Fruit fly (Drosophila melanogaster) whole organism, embryonic: ENCODE results near the gene Sap30.

ENCODE experiments used
- BEAF-32 ChIP-seq: fragments of 200-800 bp; sonication (Bioruptor generic); optimal IDR thresholded peaks from 3 replicates; lab custom pipeline; 2017; ENCODE audit warnings: missing biosample characterization, missing genetic modification characterization, mild to moderate bottlenecking, moderate library complexity, missing genetic modification reagents
- CG10654 ChIP-seq: fragments of 200-800 bp; sonication (Bioruptor generic); optimal IDR thresholded peaks from 2 replicates; lab custom pipeline; 2016; ENCODE audit warnings: missing biosample characterization, missing genetic modification characterization
- CG11504 ChIP-seq: fragments of 200-800 bp; sonication (Bioruptor generic); optimal IDR thresholded peaks from 3 replicates; lab custom pipeline; 2019; ENCODE audit warnings: missing biosample characterization, mild to moderate bottlenecking, missing genetic modification characterization, moderate library complexity
- CG13123 ChIP-seq: fragments of 200-800 bp; sonication (Bioruptor generic); optimal IDR thresholded peaks from 2 replicates; lab custom pipeline; 2016; ENCODE audit warnings: missing biosample characterization, missing genetic modification characterization
- CG14965 ChIP-seq: fragments of 200-800 bp; sonication (Bioruptor generic); optimal IDR thresholded peaks from 2 replicates; lab custom pipeline; 2016; ENCODE audit warnings: missing biosample characterization, missing genetic modification characterization, borderline replicate concordance
- CG17385 ChIP-seq: fragments of 200-800 bp; sonication (Bioruptor generic); optimal IDR thresholded peaks from 3 replicates; lab custom pipeline; 2018; ENCODE audit warnings: missing biosample characterization, mild to moderate bottlenecking, missing genetic modification characterization
- CG17568 ChIP-seq: fragments of 200-800 bp; sonication (Bioruptor generic); optimal IDR thresholded peaks from 2 replicates; lab custom pipeline; 2018; ENCODE audit warnings: missing biosample characterization, mild to moderate bottlenecking, missing genetic modification characterization, moderate library complexity
- CG18262 ChIP-seq: fragments of 200-800 bp; optimal IDR thresholded peaks from 3 replicates; lab custom pipeline; 2019; ENCODE audit warnings: missing biosample characterization, mild to moderate bottlenecking, missing genetic modification characterization, moderate library complexity
- CG18619 ChIP-seq: fragments of 200-800 bp; sonication (Bioruptor generic); optimal IDR thresholded peaks from 3 replicates; lab custom pipeline; 2017; ENCODE audit warnings: missing biosample characterization, mild to moderate bottlenecking, missing genetic modification characterization
- CG2120 ChIP-seq: fragments of 200-800 bp; sonication (Bioruptor generic); optimal IDR thresholded peaks from 3 replicates; lab custom pipeline; 2016; ENCODE audit warnings: missing biosample characterization, missing genetic modification characterization
- CG31365 ChIP-seq: fragments of 200-800 bp; sonication (Bioruptor generic); optimal IDR thresholded peaks from 2 replicates; lab custom pipeline; 2018; ENCODE audit warnings: missing biosample characterization, mild to moderate bottlenecking, missing genetic modification characterization
- CG31441 ChIP-seq: fragments of 200-800 bp; sonication (Bioruptor generic); IDR thresholded peaks from 2 replicates; pipeline ENCODE4 v1.3.6; 2022; ENCODE audit warnings: missing biosample characterization, missing genetic modification characterization
- CG32767 ChIP-seq: fragments of 200-800 bp; sonication (Bioruptor generic); IDR thresholded peaks from 2 replicates; pipeline ENCODE4 v1.3.6; 2022; ENCODE audit warnings: missing biosample characterization, missing genetic modification characterization
- CG33213 ChIP-seq: fragments of 200-800 bp; sonication (Bioruptor generic); optimal IDR thresholded peaks from 3 replicates; lab custom pipeline; 2016; ENCODE audit warnings: missing biosample characterization, missing genetic modification characterization
- CG4424 ChIP-seq: fragments of 200-800 bp; sonication (Bioruptor generic); optimal IDR thresholded peaks from 3 replicates; lab custom pipeline; 2016; ENCODE audit warnings: missing biosample characterization, missing genetic modification characterization
- CG6272 ChIP-seq: fragments of 200-800 bp; sonication (Bioruptor generic); IDR thresholded peaks from 2 replicates; pipeline ENCODE4 v1.3.6; 2022; ENCODE audit warnings: missing biosample characterization, missing genetic modification characterization
- CG6765 ChIP-seq: fragments of 200-800 bp; sonication (Bioruptor generic); optimal IDR thresholded peaks from 3 replicates; lab custom pipeline; 2017; ENCODE audit warnings: missing biosample characterization, mild to moderate bottlenecking, missing genetic modification characterization
- CG7556 ChIP-seq: fragments of 200-800 bp; sonication (Bioruptor generic); optimal IDR thresholded peaks from 2 replicates; lab custom pipeline; 2017; ENCODE audit warnings: missing biosample characterization, mild to moderate bottlenecking, missing genetic modification characterization
- CG7963 ChIP-seq: fragments of 200-800 bp; sonication (Bioruptor generic); IDR thresholded peaks from 3 replicates; pipeline ENCODE4 v1.3.6; 2022; ENCODE audit warnings: missing biosample characterization, missing genetic modification characterization; ENCODE audit not compliant: partially characterized antibody
- Camta ChIP-seq: fragments of 200-800 bp; sonication (Bioruptor generic); optimal IDR thresholded peaks from 2 replicates; lab custom pipeline; 2016; ENCODE audit warnings: missing biosample characterization, missing genetic modification characterization
- Elba2 ChIP-seq: fragments of 200-800 bp; sonication (Bioruptor generic); optimal IDR thresholded peaks from 3 replicates; lab custom pipeline; 2016; ENCODE audit warnings: missing biosample characterization, missing genetic modification characterization
- GATAe ChIP-seq: fragments of 200-800 bp; sonication (Bioruptor generic); conservative IDR thresholded peaks from 2 replicates; pipeline ENCODE4 v1.3.6; 2022; ENCODE audit warnings: missing biosample characterization, missing genetic modification characterization
- H15 ChIP-seq: fragments of 200-800 bp; sonication (Bioruptor generic); IDR thresholded peaks from 3 replicates; pipeline ENCODE4 v1.3.6; 2022; ENCODE audit warnings: missing biosample characterization, missing genetic modification characterization
- Hand ChIP-seq: fragments of 200-800 bp; sonication (Bioruptor generic); optimal IDR thresholded peaks from 2 replicates; lab custom pipeline; 2017; ENCODE audit warnings: mild to moderate bottlenecking, missing biosample characterization, missing genetic modification reagents, missing genetic modification characterization
- HmgD ChIP-seq: fragments of 200-800 bp; sonication (Bioruptor generic); optimal IDR thresholded peaks from 3 replicates; lab custom pipeline; 2016; ENCODE audit warnings: missing biosample characterization, missing genetic modification characterization
- Hsf ChIP-seq: fragments of 200-800 bp; sonication (Bioruptor generic); optimal IDR thresholded peaks from 3 replicates; lab custom pipeline; 2016; ENCODE audit warnings: missing biosample characterization, missing genetic modification characterization
- Nf-YC ChIP-seq: fragments of 200-800 bp; optimal IDR thresholded peaks from 3 replicates; lab custom pipeline; 2019; ENCODE audit warnings: missing biosample characterization, mild to moderate bottlenecking, missing genetic modification characterization, moderate library complexity
- Oli ChIP-seq: fragments of 200-800 bp; sonication (Bioruptor generic); optimal IDR thresholded peaks from 2 replicates; lab custom pipeline; 2018; ENCODE audit warnings: missing biosample characterization, mild to moderate bottlenecking, missing genetic modification characterization, moderate library complexity
- PHDP ChIP-seq: fragments of 200-800 bp; sonication (Bioruptor generic); optimal IDR thresholded peaks from 3 replicates; lab custom pipeline; 2018; ENCODE audit warnings: missing biosample characterization, mild to moderate bottlenecking, missing genetic modification characterization, moderate library complexity
- Scr ChIP-seq: fragments of 200-800 bp; sonication (Bioruptor generic); IDR thresholded peaks from 2 replicates; pipeline ENCODE4 v1.3.6; 2022; ENCODE audit warnings: missing biosample characterization, missing genetic modification characterization; ENCODE audit not compliant: partially characterized antibody
- Spps ChIP-seq: fragments of 200-800 bp; sonication (Bioruptor generic); optimal IDR thresholded peaks from 2 replicates; lab custom pipeline; 2018; ENCODE audit warnings: missing biosample characterization, mild to moderate bottlenecking, missing genetic modification characterization
- chn ChIP-seq: fragments of 200-800 bp; sonication (Bioruptor generic); optimal IDR thresholded peaks from 2 replicates; lab custom pipeline; 2016; ENCODE audit warnings: missing biosample characterization, missing genetic modification characterization
- dpn ChIP-seq, 2 experiments: fragments of 200-800 bp; sonication (Bioruptor generic); optimal IDR thresholded peaks; 3 replicates each; lab custom pipeline; 2016; ENCODE audit warnings: missing biosample characterization in 2 of 2, missing genetic modification characterization in 2 of 2
- eyg ChIP-seq: fragments of 200-800 bp; sonication (Bioruptor generic); optimal IDR thresholded peaks from 3 replicates; lab custom pipeline; 2016; ENCODE audit warnings: missing biosample characterization, missing genetic modification characterization
- gfzf ChIP-seq: fragments of 200-800 bp; sonication (Bioruptor generic); optimal IDR thresholded peaks from 2 replicates; lab custom pipeline; 2016; ENCODE audit warnings: missing biosample characterization, mild to moderate bottlenecking, missing genetic modification characterization, moderate library complexity
- ind ChIP-seq: fragments of 200-800 bp; sonication (Bioruptor generic); optimal IDR thresholded peaks from 3 replicates; lab custom pipeline; 2016; ENCODE audit warnings: missing biosample characterization, missing genetic modification characterization
- lmd ChIP-seq: fragments of 200-800 bp; sonication (Bioruptor generic); IDR thresholded peaks from 2 replicates; pipeline ENCODE4 v1.3.6; 2022; ENCODE audit warnings: missing biosample characterization, missing genetic modification characterization
- lov ChIP-seq, 2 experiments: fragments of 200-800 bp in 1 of 2; fragments of >200 bp in 1 of 2; sonication (Bioruptor generic) in 1 of 2; IDR thresholded peaks in 1 of 2; optimal IDR thresholded peaks in 1 of 2; 2 replicates in 1 of 2; 3 replicates in 1 of 2; pipeline versions ENCODE4 v1.3.6 to Lab custom; 2017 to 2022; ENCODE audit warnings: missing biosample characterization in 1 of 2, missing genetic modification characterization in 1 of 2
- nerfin-2 ChIP-seq: fragments of 200-800 bp; sonication (Bioruptor generic); IDR thresholded peaks from 2 replicates; pipeline ENCODE4 v1.3.6; 2022; ENCODE audit warnings: missing biosample characterization, missing genetic modification characterization; ENCODE audit not compliant: partially characterized antibody
- p53 ChIP-seq: fragments of 200-800 bp; sonication (Bioruptor generic); optimal IDR thresholded peaks from 2 replicates; lab custom pipeline; 2016; ENCODE audit warnings: missing biosample characterization, missing genetic modification characterization
- phol ChIP-seq: fragments of 200-800 bp; sonication (Bioruptor generic); optimal IDR thresholded peaks from 3 replicates; lab custom pipeline; 2018; ENCODE audit warnings: missing biosample characterization, mild to moderate bottlenecking, missing genetic modification characterization, moderate library complexity
- pita ChIP-seq: fragments of 200-800 bp; sonication (Bioruptor generic); optimal IDR thresholded peaks from 2 replicates; lab custom pipeline; 2017; ENCODE audit warnings: missing biosample characterization, mild to moderate bottlenecking, missing genetic modification characterization
- pros ChIP-seq: fragments of 200-800 bp; sonication (Bioruptor generic); optimal IDR thresholded peaks from 3 replicates; lab custom pipeline; 2019; ENCODE audit warnings: missing biosample characterization, mild to moderate bottlenecking, missing genetic modification characterization, moderate library complexity
- sens ChIP-seq: fragments of 200-800 bp; sonication (Bioruptor generic); peaks from one replicate; lab custom pipeline; 2016; ENCODE audit warnings: missing biosample characterization, missing genetic modification characterization
- slbo ChIP-seq: fragments of 200-800 bp; sonication (Bioruptor generic); IDR thresholded peaks from 2 replicates; pipeline ENCODE4 v1.3.6; 2022; ENCODE audit warnings: missing biosample characterization, missing genetic modification characterization
- slou ChIP-seq: fragments of 200-800 bp; sonication (Bioruptor generic); optimal IDR thresholded peaks from 3 replicates; lab custom pipeline; 2016; ENCODE audit warnings: missing biosample characterization, missing genetic modification characterization
- sqz ChIP-seq: fragments of 200-800 bp; sonication (Bioruptor generic); optimal IDR thresholded peaks from 3 replicates; lab custom pipeline; 2018; ENCODE audit warnings: missing biosample characterization, mild to moderate bottlenecking, missing genetic modification characterization
- sug ChIP-seq: fragments of 200-800 bp; optimal IDR thresholded peaks from 2 replicates; lab custom pipeline; 2019; ENCODE audit warnings: missing biosample characterization, mild to moderate bottlenecking, missing genetic modification characterization, moderate library complexity
- tna ChIP-seq: fragments of 200-800 bp; sonication (Bioruptor generic); IDR thresholded peaks from 2 replicates; pipeline ENCODE4 v1.3.6; 2022; ENCODE audit warnings: missing biosample characterization, missing genetic modification characterization; ENCODE audit not compliant: partially characterized antibody
- toy ChIP-seq: fragments of 200-800 bp; sonication (Bioruptor generic); IDR thresholded peaks from 2 replicates; pipeline ENCODE4 v1.3.6; 2022; ENCODE audit warnings: missing biosample characterization, missing genetic modification characterization
- wor ChIP-seq: fragments of 200-800 bp; sonication (Bioruptor generic); IDR thresholded peaks from 2 replicates; pipeline ENCODE4 v1.3.6; 2022; ENCODE audit warnings: missing biosample characterization, missing genetic modification characterization

The Sap30 gene

DNA sequence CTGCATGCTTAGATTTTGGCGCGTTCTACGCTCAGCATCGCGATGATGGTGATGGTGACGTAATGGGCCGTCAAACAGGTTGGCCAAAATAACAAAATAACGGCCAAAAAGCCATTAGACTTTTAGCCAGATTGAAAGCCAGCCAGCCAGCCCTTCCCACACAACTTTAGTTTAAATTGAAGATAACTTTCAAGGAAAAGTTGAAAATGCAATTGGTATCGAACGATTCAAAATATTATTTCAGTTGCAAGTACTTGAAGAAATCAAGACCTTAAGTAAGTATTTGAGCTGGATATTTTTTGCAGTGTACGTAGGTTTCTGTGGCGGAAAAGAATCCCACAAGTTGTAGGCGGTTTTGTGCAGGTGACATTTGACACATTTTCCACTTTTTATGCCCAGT lies 6.0 kb upstream of the Sap30 start (continued):
- TF ChIP-seq toy (no peak), CG13123 (GFP tag; lab: Kevin White, UChicago) (no peak), CG6272 (GFP tag; lab: Robert Waterston, UW) (no peak), Hand (GFP tag; lab: Kevin White, UChicago) (no peak), GATAe (no peak), wor (GFP tag; lab: Robert Waterston, UW) (no peak), p53 (GFP tag; lab: Kevin White, UChicago) (no peak), slou (GFP tag; lab: Kevin White, UChicago) (no peak), Spps (tag; lab: Kevin White, UChicago) (no peak), Scr (GFP tag; lab: Robert Waterston, UW) (no peak), eyg (peak; percentile 42), phol (tag; lab: Kevin White, UChicago) (peak; percentile 11), BEAF-32 (no peak), CG11504 (tag; lab: Kevin White, UChicago) (peak; percentile 37), CG17568 (no peak), CG10654 (no peak), CG6765 (no peak), CG18619 (GFP tag; lab: Kevin White, UChicago) (no peak), lov (optimal IDR thresholded peaks at IDR 0.05; lab: Kevin White, UChicago) (no peak), lov (GFP tag; IDR thresholded peaks at IDR 0.05; lab: Robert Waterston, UW) (no peak), CG4424 (GFP tag; lab: Kevin White, UChicago) (no peak), Elba2 (no peak), gfzf (GFP tag; lab: Kevin White, UChicago) (no peak), CG31441 (no peak), HmgD (GFP tag; lab: Kevin White, UChicago) (no peak), CG7556 (GFP tag; lab: Kevin White, UChicago) (no peak), CG33213 (GFP tag; lab: Kevin White, UChicago) (no peak), tna (no peak), CG18262 (tag; lab: Kevin White, UChicago) (no peak), CG31365 (tag; lab: Kevin White, UChicago) (no peak), CG14965 (GFP tag; lab: Kevin White, UChicago) (no peak), CG7963 (GFP tag; lab: Robert Waterston, UW) (no peak), CG32767 (GFP tag; lab: Robert Waterston, UW) (no peak), slbo (GFP tag; lab: Robert Waterston, UW) (peak; percentile 30; the same call in 1 of the 2 replicates), Hsf (GFP tag; lab: Kevin White, UChicago) (peak; percentile 0), Oli (tag; lab: Kevin White, UChicago) (peak; percentile 8), pita (no peak), CG17385 (peak; percentile 6), sens (peak; percentile 68), sqz (GFP tag; lab: Kevin White, UChicago) (no peak), Nf-YC (no peak), PHDP (peak; percentile 12), sug (no peak), nerfin-2 (no peak), CG2120 (GFP tag; lab: Kevin White, UChicago) (peak; percentile 69), chn (peak; percentile 35), H15 (GFP tag; lab: Robert Waterston, UW) (0 out of 3 replicates have a peak, but pooled peaks have one; percentile 20), lmd (GFP tag; lab: Robert Waterston, UW) (peak; percentile 19; the same call in 1 of the 2 replicates), Camta (GFP tag; lab: Kevin White, UChicago) (no peak), pros (no peak), ind (peak; percentile 9), dpn (GFP tag; optimal IDR thresholded peaks at IDR 0.05; lab: Kevin White, UChicago) (peak in 1 of 2 experiments; percentile 22)
